Fruit fly (Drosophila melanogaster) whole organism, prepupa: ENCODE measurements around the gene CG34253.

Source experiments
- Blimp-1 ChIP-seq: fragments of 200-800 bp; sonication (Bioruptor generic); optimal IDR thresholded peaks from 3 replicates; lab custom pipeline; 2017; ENCODE audit warnings: missing biosample characterization, missing genetic modification characterization, mild to moderate bottlenecking, moderate library complexity, missing genetic modification reagents
- CG10631 ChIP-seq: fragments of 200-800 bp; sonication (Bioruptor generic); optimal IDR thresholded peaks from 2 replicates; lab custom pipeline; 2016; ENCODE audit warnings: missing biosample characterization, missing genetic modification characterization
- CG10669 ChIP-seq: fragments of 200-800 bp; sonication (Bioruptor generic); optimal IDR thresholded peaks from 3 replicates; lab custom pipeline; 2018; ENCODE audit warnings: missing biosample characterization, mild to moderate bottlenecking, missing genetic modification characterization, moderate library complexity
- CG11294 ChIP-seq: fragments of 200-800 bp; sonication (Bioruptor generic); IDR thresholded peaks from 2 replicates; pipeline ENCODE4 v1.3.6; 2022; ENCODE audit warnings: missing biosample characterization, missing genetic modification characterization
- CG11762 ChIP-seq: fragments of 200-800 bp; sonication (Bioruptor generic); optimal IDR thresholded peaks from 3 replicates; lab custom pipeline; 2016; ENCODE audit warnings: missing biosample characterization, missing genetic modification characterization; ENCODE audit not compliant: insufficient read depth
- CG11902 ChIP-seq: fragments of 200-800 bp; sonication (Bioruptor generic); optimal IDR thresholded peaks from 3 replicates; lab custom pipeline; 2016; ENCODE audit warnings: missing biosample characterization, missing genetic modification characterization
- CG15336 ChIP-seq: fragments of 200-800 bp; sonication (Bioruptor generic); IDR thresholded peaks from 2 replicates; pipeline ENCODE4 v1.3.6; 2022; ENCODE audit warnings: missing biosample characterization, missing genetic modification characterization
- CG1621 ChIP-seq: fragments of 200-800 bp; sonication (Bioruptor generic); optimal IDR thresholded peaks from 3 replicates; lab custom pipeline; 2018; ENCODE audit warnings: missing biosample characterization, mild to moderate bottlenecking, missing genetic modification characterization
- CG16779 ChIP-seq: fragments of 200-800 bp; sonication (Bioruptor generic); optimal IDR thresholded peaks from 3 replicates; lab custom pipeline; 2017; ENCODE audit warnings: missing biosample characterization, mild to moderate bottlenecking, missing genetic modification characterization
- CG3032 ChIP-seq: fragments of 200-800 bp; optimal IDR thresholded peaks from 2 replicates; lab custom pipeline; 2019; ENCODE audit warnings: missing biosample characterization, mild to moderate bottlenecking, missing genetic modification characterization, moderate library complexity
- CG32006 ChIP-seq: fragments of 200-800 bp; sonication (Bioruptor generic); optimal IDR thresholded peaks from 3 replicates; lab custom pipeline; 2017; ENCODE audit warnings: missing biosample characterization, mild to moderate bottlenecking, missing genetic modification characterization
- CG34406 ChIP-seq: fragments of 200-800 bp; sonication (Bioruptor generic); optimal IDR thresholded peaks from 3 replicates; lab custom pipeline; 2016; ENCODE audit warnings: missing biosample characterization, missing genetic modification characterization
- CG3919 ChIP-seq: fragments of 200-800 bp; sonication (Bioruptor generic); optimal IDR thresholded peaks from 3 replicates; lab custom pipeline; 2016; ENCODE audit warnings: missing biosample characterization, missing genetic modification characterization
- CG6163 ChIP-seq: fragments of 200-800 bp; sonication (Bioruptor generic); IDR thresholded peaks from 3 replicates; pipeline ENCODE4 v1.3.6; 2022; ENCODE audit warnings: missing biosample characterization, missing genetic modification characterization
- CG6808 ChIP-seq: fragments of 200-800 bp; sonication (Bioruptor generic); optimal IDR thresholded peaks from 3 replicates; lab custom pipeline; 2017; ENCODE audit warnings: missing biosample characterization, missing genetic modification characterization, mild to moderate bottlenecking, moderate library complexity, missing genetic modification reagents
- CG7368 ChIP-seq: fragments of 200-800 bp; sonication (Bioruptor generic); optimal IDR thresholded peaks from 3 replicates; lab custom pipeline; 2016; ENCODE audit warnings: missing biosample characterization, missing genetic modification characterization
- CG8319 ChIP-seq: fragments of 200-800 bp; sonication (Bioruptor generic); optimal IDR thresholded peaks from 3 replicates; lab custom pipeline; 2016; ENCODE audit warnings: missing biosample characterization, missing genetic modification characterization
- CG8632 ChIP-seq: fragments of 200-800 bp; sonication (Bioruptor generic); optimal IDR thresholded peaks from 3 replicates; lab custom pipeline; 2016; ENCODE audit warnings: missing biosample characterization, missing genetic modification characterization
- CG9139 ChIP-seq: fragments of 200-800 bp; sonication (Bioruptor generic); optimal IDR thresholded peaks from 3 replicates; lab custom pipeline; 2017; ENCODE audit warnings: missing biosample characterization, mild to moderate bottlenecking, missing genetic modification characterization
- Eip78C ChIP-seq: fragments of 200-800 bp; sonication (Bioruptor generic); peaks from one replicate; lab custom pipeline; 2016; ENCODE audit warnings: missing biosample characterization, missing genetic modification characterization
- Ets21C ChIP-seq: fragments of 200-800 bp; sonication (Bioruptor generic); optimal IDR thresholded peaks from 3 replicates; lab custom pipeline; 2016; ENCODE audit warnings: missing biosample characterization, missing genetic modification characterization
- Ets96B ChIP-seq: fragments of 200-800 bp; optimal IDR thresholded peaks from 2 replicates; lab custom pipeline; 2019; ENCODE audit warnings: missing biosample characterization, mild to moderate bottlenecking, missing genetic modification characterization, moderate library complexity
- Hr38 ChIP-seq: sonication (Bioruptor generic); optimal IDR thresholded peaks from 2 replicates; lab custom pipeline; 2016; ENCODE audit warnings: missing biosample characterization, missing genetic modification characterization
- Lpt ChIP-seq: fragments of 200-800 bp; sonication (Bioruptor generic); optimal IDR thresholded peaks from 3 replicates; lab custom pipeline; 2016; ENCODE audit warnings: missing biosample characterization, missing genetic modification characterization
- Met ChIP-seq: fragments of 200-800 bp; sonication (Bioruptor generic); optimal IDR thresholded peaks from 3 replicates; lab custom pipeline; 2016; ENCODE audit warnings: missing biosample characterization, missing genetic modification characterization
- Smox ChIP-seq: fragments of 200-800 bp; sonication (Bioruptor generic); optimal IDR thresholded peaks from 3 replicates; lab custom pipeline; 2016; ENCODE audit warnings: missing biosample characterization, missing genetic modification characterization
- Sox102F ChIP-seq: fragments of 200-800 bp; sonication (Bioruptor generic); optimal IDR thresholded peaks from 2 replicates; lab custom pipeline; 2016; ENCODE audit warnings: missing biosample characterization, mild to moderate bottlenecking, missing genetic modification characterization
- Sox14 ChIP-seq: fragments of 200-800 bp; sonication (Bioruptor generic); optimal IDR thresholded peaks from 3 replicates; lab custom pipeline; 2016; ENCODE audit warnings: missing biosample characterization, missing genetic modification characterization
- Sox15 ChIP-seq: fragments of 200-800 bp; sonication (Bioruptor generic); optimal IDR thresholded peaks from 3 replicates; lab custom pipeline; 2016; ENCODE audit warnings: missing biosample characterization, missing genetic modification characterization
- achi ChIP-seq: fragments of 200-800 bp; sonication (Bioruptor generic); optimal IDR thresholded peaks from 3 replicates; lab custom pipeline; 2016; ENCODE audit warnings: missing biosample characterization, missing genetic modification characterization
- acj6 ChIP-seq: fragments of 200-800 bp; sonication (Bioruptor generic); optimal IDR thresholded peaks from 3 replicates; lab custom pipeline; 2016; ENCODE audit warnings: missing biosample characterization, missing genetic modification characterization
- cyc ChIP-seq: fragments of 200-800 bp; sonication (Bioruptor generic); optimal IDR thresholded peaks from 3 replicates; lab custom pipeline; 2016; ENCODE audit warnings: missing biosample characterization, missing genetic modification characterization
- dac ChIP-seq: fragments of 200-800 bp; sonication (Bioruptor generic); optimal IDR thresholded peaks from 2 replicates; lab custom pipeline; 2017; ENCODE audit warnings: missing biosample characterization, mild to moderate bottlenecking, missing genetic modification characterization
- dsx ChIP-seq: fragments of 200-800 bp; optimal IDR thresholded peaks from 3 replicates; lab custom pipeline; 2019; ENCODE audit warnings: missing biosample characterization, mild to moderate bottlenecking, missing genetic modification characterization, moderate library complexity; ENCODE audit not compliant: poor library complexity, severe bottlenecking
- fd59A ChIP-seq: fragments of 200-800 bp; sonication (Bioruptor generic); optimal IDR thresholded peaks from 2 replicates; lab custom pipeline; 2017; ENCODE audit warnings: missing biosample characterization, mild to moderate bottlenecking, missing genetic modification characterization, missing genetic modification reagents
- fd85E ChIP-seq: fragments of 200-800 bp; sonication (Bioruptor generic); optimal IDR thresholded peaks from 3 replicates; lab custom pipeline; 2016; ENCODE audit warnings: missing biosample characterization, missing genetic modification characterization
- fkh ChIP-seq: fragments of 200-800 bp; sonication (Bioruptor generic); optimal IDR thresholded peaks from 3 replicates; lab custom pipeline; 2017; ENCODE audit warnings: missing biosample characterization, mild to moderate bottlenecking, missing genetic modification characterization, moderate library complexity
- lz ChIP-seq: fragments of 200-800 bp; sonication (Bioruptor generic); optimal IDR thresholded peaks from 3 replicates; lab custom pipeline; 2016; ENCODE audit warnings: missing biosample characterization, missing genetic modification characterization
- net ChIP-seq: fragments of 200-800 bp; sonication (Bioruptor generic); optimal IDR thresholded peaks from 3 replicates; lab custom pipeline; 2016; ENCODE audit warnings: missing biosample characterization, missing genetic modification characterization
- salr ChIP-seq, 2 experiments: fragments of 200-800 bp; sonication (Bioruptor generic); optimal IDR thresholded peaks; 3 replicates each; lab custom pipeline; 2016 to 2018; ENCODE audit warnings: missing biosample characterization in 2 of 2, missing genetic modification characterization in 2 of 2, mild to moderate bottlenecking in 1 of 2
- spab ChIP-seq: fragments of 200-800 bp; sonication (Bioruptor generic); optimal IDR thresholded peaks from 2 replicates; lab custom pipeline; 2017; ENCODE audit warnings: missing biosample characterization, mild to moderate bottlenecking, missing genetic modification characterization, missing genetic modification reagents
- ss ChIP-seq, 2 experiments: fragments of 200-800 bp; sonication (Bioruptor generic); optimal IDR thresholded peaks; 2 replicates in 1 of 2; 3 replicates in 1 of 2; lab custom pipeline; 2017 to 2018; ENCODE audit warnings: mild to moderate bottlenecking in 2 of 2, missing biosample characterization in 2 of 2, missing genetic modification characterization in 2 of 2, moderate library complexity in 1 of 2
- svp ChIP-seq: fragments of 200-800 bp; sonication (Bioruptor generic); peaks from one replicate; lab custom pipeline; 2016; ENCODE audit warnings: missing biosample characterization, missing genetic modification characterization
- topi ChIP-seq: fragments of 200-800 bp; sonication (Bioruptor generic); optimal IDR thresholded peaks from 3 replicates; lab custom pipeline; 2016; ENCODE audit warnings: missing biosample characterization, missing genetic modification characterization

The CG34253 gene

dm6 chr3L:18114038-18114926, 27.2 kb upstream of the CG34253 start (continued):
- TF ChIP-seq svp (GFP tag; lab: Kevin White, UChicago) = peak; percentile 90
- TF ChIP-seq Blimp-1 (GFP tag; lab: Kevin White, UChicago) = no peak
- TF ChIP-seq CG8632 = peak; percentile 71
- peak; percentile 45 for TF ChIP-seq lz (GFP tag; lab: Kevin White, UChicago)
- TF ChIP-seq Hr38 (GFP tag; lab: Kevin White, UChicago) = no peak
- peak; percentile 6 for TF ChIP-seq Ets21C (GFP tag; lab: Kevin White, UChicago)
- TF ChIP-seq CG10631 (GFP tag; lab: Kevin White, UChicago) = peak; percentile 55
- TF ChIP-seq CG1621 (tag; lab: Kevin White, UChicago) = no peak
- TF ChIP-seq dsx = peak; percentile 18
- TF ChIP-seq Sox15 (GFP tag; lab: Kevin White, UChicago) = peak; percentile 36
- TF ChIP-seq, all 60 proteins: peak for 38

- TF ChIP-seq salr (GFP tag; optimal IDR thresholded peaks at IDR 0.05; lab: Kevin White, UChicago) (no peak), CG6163 (GFP tag; lab: Robert Waterston, UW) (no peak), achi (GFP tag; lab: Kevin White, UChicago) (no peak), fkh (GFP tag; lab: Kevin White, UChicago) (peak; percentile 40), CG6808 (GFP tag; lab: Kevin White, UChicago) (no peak), Hr38 (GFP tag; lab: Kevin White, UChicago) (no peak), CG34406 (GFP tag; lab: Kevin White, UChicago) (no peak)
These were observed 25.5 kb upstream of the CG34253 start, which contains the start of the genes CG32195 and CG7341 for dm6 chr3L:18112669-18113068. CG32195 (plus strand) TSS chr3L:18112959. CG7341 (plus strand) TSS chr3L:18112959.

DNA sequence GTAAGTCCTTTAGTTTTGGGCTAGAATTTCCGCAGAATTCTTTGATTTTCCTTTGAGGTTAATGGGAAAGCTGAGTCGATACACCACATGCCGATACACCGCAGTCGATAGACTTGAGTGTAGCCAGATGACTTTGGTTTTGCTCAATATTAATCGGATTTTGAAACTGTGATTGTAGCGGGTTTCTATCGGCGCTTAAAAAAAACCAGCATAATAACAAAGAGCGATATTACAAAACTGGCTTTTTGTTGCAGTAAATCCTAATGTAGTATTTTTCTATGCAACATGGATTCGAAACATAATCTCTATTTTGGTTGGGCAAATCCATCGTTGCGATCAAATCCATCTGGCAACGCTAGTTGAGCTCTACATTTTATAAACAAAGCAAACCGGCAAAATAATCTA, 22.3 kb upstream of the CG34253 start, which contains the start of the genes Polr3D and mus304:
Polr3D (minus strand) TSS at position 116 of the 405 bp plus-strand sequence.
mus304 (plus strand) TSS at position 356 of the 405 bp plus-strand sequence.
- TF ChIP-seq Lpt (no peak), net (GFP tag; lab: Kevin White, UChicago) (no peak), Met (no peak), CG8632 (no peak), CG3919 (GFP tag; lab: Kevin White, UChicago) (no peak), achi (GFP tag; lab: Kevin White, UChicago) (no peak), Eip78C (GFP tag; lab: Kevin White, UChicago) (peak; percentile 56), topi (GFP tag; lab: Kevin White, UChicago) (no peak), Sox14 (GFP tag; lab: Kevin White, UChicago) (peak; percentile 64), Blimp-1 (GFP tag; lab: Kevin White, UChicago) (no peak), CG34406 (GFP tag; lab: Kevin White, UChicago) (no peak), svp (GFP tag; lab: Kevin White, UChicago) (no peak), CG11902 (GFP tag; lab: Kevin White, UChicago) (no peak), CG3032 (tag; lab: Kevin White, UChicago) (peak; percentile 41), ss (GFP tag; optimal IDR thresholded peaks at IDR 0.05; lab: Kevin White, UChicago) (no peak), CG16779 (tag; lab: Kevin White, UChicago) (no peak), CG6808 (GFP tag; lab: Kevin White, UChicago) (no peak), CG32006 (no peak), CG11294 (GFP tag; lab: Robert Waterston, UW) (no peak), CG10669 (no peak), CG8319 (GFP tag; lab: Kevin White, UChicago) (no peak), Sox15 (GFP tag; lab: Kevin White, UChicago) (no peak), fkh (GFP tag; lab: Kevin White, UChicago) (no peak), Sox102F (GFP tag; lab: Kevin White, UChicago) (no peak), fd59A (GFP tag; lab: Kevin White, UChicago) (no peak), CG1621 (tag; lab: Kevin White, UChicago) (no peak), acj6 (GFP tag; lab: Kevin White, UChicago) (no peak), fd85E (no peak), dsx (peak; percentile 3), Ets96B (tag; lab: Kevin White, UChicago) (peak; percentile 1), salr (GFP tag; optimal IDR thresholded peaks at IDR 0.05; lab: Kevin White, UChicago) (no peak), CG11762 (GFP tag; lab: Kevin White, UChicago) (no peak), spab (no peak), CG15336 (GFP tag; lab: Robert Waterston, UW) (no peak), dac (GFP tag; lab: Kevin White, UChicago) (no peak), Smox (GFP tag; lab: Kevin White, UChicago) (no peak), CG9139 (GFP tag; lab: Kevin White, UChicago) (no peak), CG7368 (GFP tag; lab: Kevin White, UChicago) (no peak), cyc (GFP tag; lab: Kevin White, UChicago) (no peak)
